Worm (Caenorhabditis elegans) whole organism, L4 larva: ENCODE measurements around the gene fmo-3.
A peak's percentile ranks its signal among the peaks of the same experiment; 100 is the strongest.

Source experiments
- D1046.2 ChIP-seq: fragments of 200-800 bp; sonication (Bioruptor generic); IDR thresholded peaks from 2 replicates; pipeline ENCODE4 v1.3.6; 2022; ENCODE audit warnings: missing genetic modification characterization, missing compliant biosample characterization
- F26F4.8 ChIP-seq: fragments of 200-800 bp; sonication (Bioruptor generic); conservative IDR thresholded peaks from 2 replicates; pipeline ENCODE4 v1.3.6; 2022; ENCODE audit warnings: missing genetic modification characterization, missing compliant biosample characterization
- R02D3.7 ChIP-seq: fragments of 150-350 bp; sonication (generic microtip); optimal IDR thresholded peaks from 3 replicates; lab custom pipeline; 2014; ENCODE audit warnings: missing biosample characterization, missing genetic modification characterization
- T26A8.4 ChIP-seq: fragments of 200-800 bp; sonication (Bioruptor generic); IDR thresholded peaks from 2 replicates; pipeline ENCODE4 v1.3.6; 2022; ENCODE audit warnings: missing genetic modification characterization, missing compliant biosample characterization
- aly-2 ChIP-seq: sonication (generic microtip); optimal IDR thresholded peaks from 2 replicates; lab custom pipeline; 2018; ENCODE audit warnings: missing biosample characterization, missing genetic modification characterization
- ama-1 ChIP-seq: fragments of 150-350 bp; optimal IDR thresholded peaks from 2 replicates; lab custom pipeline; 2014; ENCODE audit warnings: inconsistent platforms, mixed read lengths
- arid-1 ChIP-seq: fragments of 200-800 bp; sonication (Bioruptor generic); conservative IDR thresholded peaks from 2 replicates; pipeline ENCODE4 v1.3.6; 2022; ENCODE audit warnings: missing genetic modification reagents, missing genetic modification characterization, missing compliant biosample characterization
- ceh-20 ChIP-seq: fragments of 200-800 bp; sonication (Bioruptor generic); IDR thresholded peaks from 2 replicates; pipeline ENCODE4 v1.3.6; 2022; ENCODE audit warnings: missing genetic modification reagents, missing genetic modification characterization, missing compliant biosample characterization
- ceh-28 ChIP-seq: fragments of 150-350 bp; optimal IDR thresholded peaks from 2 replicates; lab custom pipeline; 2014; ENCODE audit warnings: missing biosample characterization, missing genetic modification reagents, missing genetic modification characterization
- ceh-32 ChIP-seq: sonication (generic microtip); optimal IDR thresholded peaks from 2 replicates; lab custom pipeline; 2016; ENCODE audit warnings: mild to moderate bottlenecking, missing genetic modification characterization, missing compliant biosample characterization; ENCODE audit not compliant: poor library complexity
- ceh-44 ChIP-seq: fragments of 200-800 bp; sonication (Bioruptor generic); IDR thresholded peaks from 2 replicates; pipeline ENCODE4 v1.3.6; 2022; ENCODE audit warnings: missing genetic modification reagents, missing genetic modification characterization, missing compliant biosample characterization
- ceh-82 ChIP-seq: sonication (generic microtip); optimal IDR thresholded peaks from 2 replicates; lab custom pipeline; 2017; ENCODE audit warnings: missing biosample characterization, missing genetic modification characterization
- ces-1 ChIP-seq: fragments of 150-350 bp; sonication (generic microtip); optimal IDR thresholded peaks from 4 replicates; lab custom pipeline; 2014; ENCODE audit warnings: missing biosample characterization, missing genetic modification reagents, missing genetic modification characterization
- cey-2 ChIP-seq: sonication (generic microtip); optimal IDR thresholded peaks from 3 replicates; lab custom pipeline; 2017; ENCODE audit warnings: missing genetic modification characterization, mild to moderate bottlenecking, missing compliant biosample characterization, antibody characterized with exemption, borderline replicate concordance; ENCODE audit not compliant: insufficient read depth
- daf-16 ChIP-seq, 3 experiments: sonication (generic microtip); optimal IDR thresholded peaks; 2 replicates each; lab custom pipeline; 2016 to 2017; ENCODE audit warnings: missing genetic modification characterization in 3 of 3, missing genetic modification reagents in 3 of 3, mild to moderate bottlenecking in 2 of 3, missing compliant biosample characterization in 2 of 3, missing biosample characterization in 1 of 3, moderate library complexity in 1 of 3
- dmd-8 ChIP-seq: fragments of 200-800 bp; sonication (Bioruptor generic); IDR thresholded peaks from 2 replicates; pipeline ENCODE4 v1.3.6; 2022; ENCODE audit warnings: missing genetic modification characterization, missing compliant biosample characterization
- dmd-9 ChIP-seq: fragments of 200-800 bp; sonication (Bioruptor generic); IDR thresholded peaks from 2 replicates; pipeline ENCODE4 v1.3.6; 2022; ENCODE audit warnings: missing genetic modification reagents, missing genetic modification characterization, missing compliant biosample characterization
- dpl-1 ChIP-seq: fragments of 150-350 bp; optimal IDR thresholded peaks from 2 replicates; lab custom pipeline; 2014; ENCODE audit warnings: missing biosample characterization, missing genetic modification reagents, missing genetic modification characterization
- duxl-1 ChIP-seq: sonication (generic microtip); optimal IDR thresholded peaks from 2 replicates; lab custom pipeline; 2016; ENCODE audit warnings: mild to moderate bottlenecking, missing genetic modification characterization, moderate library complexity, missing compliant biosample characterization; ENCODE audit not compliant: poor library complexity
- egl-43 ChIP-seq: fragments of 200-800 bp; sonication (Bioruptor generic); IDR thresholded peaks from 2 replicates; pipeline ENCODE4 v1.3.6; 2022; ENCODE audit warnings: missing genetic modification reagents, missing genetic modification characterization, missing compliant biosample characterization
- fos-1 ChIP-seq: fragments of 150-350 bp; optimal IDR thresholded peaks from 2 replicates; lab custom pipeline; 2014; ENCODE audit warnings: missing biosample characterization, missing genetic modification characterization
- gei-8 ChIP-seq: fragments of 200-800 bp; sonication (Bioruptor generic); optimal IDR thresholded peaks from 2 replicates; lab custom pipeline; 2018; ENCODE audit warnings: mild to moderate bottlenecking, missing genetic modification characterization, missing compliant biosample characterization
- hlh-30 ChIP-seq: sonication (generic microtip); optimal IDR thresholded peaks from 2 replicates; lab custom pipeline; 2017; ENCODE audit warnings: antibody characterized with exemption, mild to moderate bottlenecking, missing genetic modification characterization, missing compliant biosample characterization; ENCODE audit not compliant: insufficient read depth
- hmg-1.1 ChIP-seq: fragments of 200-800 bp; sonication (Bioruptor generic); IDR thresholded peaks from 2 replicates; pipeline ENCODE4 v1.3.6; 2022; ENCODE audit warnings: missing genetic modification reagents, missing genetic modification characterization, missing compliant biosample characterization
- lim-7 ChIP-seq: fragments of 200-800 bp; sonication (Bioruptor generic); IDR thresholded peaks from 2 replicates; pipeline ENCODE4 v1.3.6; 2022; ENCODE audit warnings: missing genetic modification characterization, missing compliant biosample characterization
- lin-1 ChIP-seq: fragments of 200-800 bp; sonication (Bioruptor generic); IDR thresholded peaks from 2 replicates; pipeline ENCODE4 v1.3.6; 2022; ENCODE audit warnings: missing genetic modification reagents, missing genetic modification characterization, missing compliant biosample characterization
- lin-15B ChIP-seq: fragments of 150-350 bp; sonication (generic microtip); optimal IDR thresholded peaks from 3 replicates; lab custom pipeline; 2014; ENCODE audit warnings: missing biosample characterization, missing genetic modification characterization
- lsy-2 ChIP-seq, 2 experiments: fragments of 150-350 bp in 1 of 2; sonication (generic microtip) in 1 of 2; optimal IDR thresholded peaks; 2 replicates each; lab custom pipeline; 2014 to 2017; ENCODE audit warnings: missing biosample characterization in 2 of 2, missing genetic modification characterization in 2 of 2
- madf-9 ChIP-seq: fragments of 200-800 bp; sonication (Bioruptor generic); conservative IDR thresholded peaks from 2 replicates; pipeline ENCODE4 v1.3.6; 2022; ENCODE audit warnings: missing genetic modification reagents, missing genetic modification characterization, missing compliant biosample characterization
- mep-1 ChIP-seq: fragments of 150-350 bp; sonication (generic microtip); optimal IDR thresholded peaks from 3 replicates; lab custom pipeline; 2014; ENCODE audit warnings: missing biosample characterization, missing genetic modification characterization
- mxl-2 ChIP-seq: fragments of 200-800 bp; sonication (Bioruptor generic); conservative IDR thresholded peaks from 2 replicates; pipeline ENCODE4 v1.3.6; 2022; ENCODE audit warnings: missing genetic modification reagents, missing genetic modification characterization, missing compliant biosample characterization
- mxl-3 ChIP-seq: fragments of 200-800 bp; sonication (Bioruptor generic); optimal IDR thresholded peaks from 2 replicates; lab custom pipeline; 2018; ENCODE audit warnings: mild to moderate bottlenecking, missing genetic modification characterization, missing compliant biosample characterization
- nhr-111 ChIP-seq: fragments of 200-800 bp; sonication (Bioruptor generic); optimal IDR thresholded peaks from 2 replicates; lab custom pipeline; 2018; ENCODE audit warnings: mild to moderate bottlenecking, missing genetic modification characterization, missing compliant biosample characterization
- nhr-25 ChIP-seq: sonication (generic microtip); optimal IDR thresholded peaks from 2 replicates; lab custom pipeline; 2017; ENCODE audit warnings: missing genetic modification characterization, mild to moderate bottlenecking, missing compliant biosample characterization, antibody characterized with exemption, moderate library complexity, borderline replicate concordance; ENCODE audit not compliant: insufficient read depth
- nhr-28 ChIP-seq: fragments of 150-350 bp; optimal IDR thresholded peaks from 2 replicates; lab custom pipeline; 2014; ENCODE audit warnings: missing biosample characterization, missing genetic modification characterization
- nhr-48 ChIP-seq: sonication (generic microtip); optimal IDR thresholded peaks from 2 replicates; lab custom pipeline; 2016; ENCODE audit warnings: mild to moderate bottlenecking, missing genetic modification characterization, missing compliant biosample characterization
- nhr-6 ChIP-seq: fragments of 150-350 bp; optimal IDR thresholded peaks from 2 replicates; lab custom pipeline; 2014; ENCODE audit warnings: missing biosample characterization, missing genetic modification characterization
- nhr-77 ChIP-seq: fragments of 150-350 bp; optimal IDR thresholded peaks from 2 replicates; lab custom pipeline; 2014; ENCODE audit warnings: missing biosample characterization, missing genetic modification characterization
- set-16 ChIP-seq: fragments of 200-800 bp; sonication (Bioruptor generic); IDR thresholded peaks from 2 replicates; pipeline ENCODE4 v1.3.6; 2022; ENCODE audit warnings: missing genetic modification reagents, missing genetic modification characterization, missing compliant biosample characterization
- skn-1 ChIP-seq: fragments of 150-350 bp; optimal IDR thresholded peaks from 2 replicates; lab custom pipeline; 2014; ENCODE audit warnings: missing biosample characterization, missing genetic modification characterization
- snpc-1.2 ChIP-seq: fragments of 200-800 bp; sonication (Bioruptor generic); IDR thresholded peaks from 2 replicates; pipeline ENCODE4 v1.3.6; 2022; ENCODE audit warnings: missing genetic modification reagents, missing genetic modification characterization, missing compliant biosample characterization
- spr-3 ChIP-seq: fragments of 200-800 bp; sonication (Bioruptor generic); optimal IDR thresholded peaks from 2 replicates; lab custom pipeline; 2018; ENCODE audit warnings: mild to moderate bottlenecking, missing genetic modification characterization, missing compliant biosample characterization
- unc-130 ChIP-seq: sonication (generic microtip); optimal IDR thresholded peaks from 2 replicates; lab custom pipeline; 2016; ENCODE audit warnings: missing genetic modification reagents, missing genetic modification characterization, missing compliant biosample characterization
- unc-62 ChIP-seq, 3 experiments: fragments of 150-350 bp in 1 of 3; sonication (generic microtip); optimal IDR thresholded peaks in 2 of 3; peaks in 1 of 3; 1 replicate in 1 of 3; 2 replicates in 2 of 3; lab custom pipeline; 2014 to 2017; ENCODE audit warnings: missing biosample characterization in 3 of 3, missing genetic modification characterization in 3 of 3, missing genetic modification reagents in 3 of 3, missing genotype in 1 of 3
- zag-1 ChIP-seq: fragments of 150-350 bp; optimal IDR thresholded peaks from 2 replicates; lab custom pipeline; 2014; ENCODE audit warnings: missing biosample characterization, missing genetic modification characterization
- zfp-3 ChIP-seq: fragments of 200-800 bp; sonication (Bioruptor generic); conservative IDR thresholded peaks from 2 replicates; pipeline ENCODE4 v1.3.6; 2022; ENCODE audit warnings: missing genetic modification reagents, missing genetic modification characterization, missing compliant biosample characterization

fmo-3 gene

DNA sequence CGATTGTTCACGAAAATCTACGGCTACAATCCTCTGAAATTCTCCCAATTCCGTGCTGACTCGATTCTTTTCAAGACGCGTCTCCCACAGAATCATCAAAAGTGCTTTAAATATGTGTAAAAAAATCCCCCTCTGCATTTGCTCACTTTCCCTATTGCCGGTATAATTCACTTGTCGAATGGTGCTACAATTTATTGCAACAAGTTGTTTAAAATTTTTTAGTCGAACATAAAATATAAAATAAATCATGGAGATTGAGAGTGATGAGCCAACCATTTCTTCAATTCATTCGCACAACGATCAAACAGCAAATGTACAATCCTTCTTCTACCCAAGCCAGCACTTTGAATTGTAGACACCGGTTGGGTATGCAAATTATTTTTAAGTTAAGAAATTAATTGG lies 51.9 kb downstream of the fmo-3 start (continued):
- TF ChIP-seq nhr-28 (tag; lab: Kevin White, UChicago) (no peak), ceh-32 (tag; lab: Kevin White, UChicago) (no peak), F26F4.8 (GFP tag; lab: Robert Waterston, UW) (0 out of 2 replicates have a peak, but pooled peaks have one; percentile 20), nhr-111 (GFP tag; lab: Kevin White, UChicago) (no peak), mxl-3 (no peak), unc-130 (peak; percentile 78), daf-16 (GFP tag; optimal IDR thresholded peaks at IDR 0.05; lab: Kevin White, UChicago) (peak in 1 of 2 experiments; percentile 12), daf-16 (tag; optimal IDR thresholded peaks at IDR 0.05; lab: Kevin White, UChicago) (no peak), ceh-20 (no peak), ceh-28 (no peak), mxl-2 (GFP tag; lab: Robert Waterston, UW) (no peak), ceh-44 (GFP tag; lab: Robert Waterston, UW) (no peak), hlh-30 (no peak), nhr-6 (tag; lab: Kevin White, UChicago) (no peak), egl-43 (GFP tag; lab: Robert Waterston, UW) (peak; percentile 39; the same call in 1 of the 2 replicates), madf-9 (GFP tag; lab: Robert Waterston, UW) (no peak), ces-1 (no peak), duxl-1 (tag; lab: Kevin White, UChicago) (no peak), R02D3.7 (tag; lab: Kevin White, UChicago) (no peak), cey-2 (tag; lab: Kevin White, UChicago) (no peak), lin-1 (peak; percentile 69; the same call in 1 of the 2 replicates), T26A8.4 (GFP tag; lab: Robert Waterston, UW) (0 out of 2 replicates have a peak, but pooled peaks have one; percentile 52), D1046.2 (GFP tag; lab: Robert Waterston, UW) (no peak), hmg-1.1 (GFP tag; lab: Robert Waterston, UW) (no peak), gei-8 (GFP tag; lab: Kevin White, UChicago) (peak; percentile 56), dmd-8 (GFP tag; lab: Robert Waterston, UW) (no peak), nhr-77 (no peak), unc-62 (GFP tag; optimal IDR thresholded peaks at IDR 0.05 in 1 of 2; lab: Kevin White, UChicago) (no peak), unc-62 (tag; optimal IDR thresholded peaks at IDR 0.05; lab: Kevin White, UChicago) (no peak), lsy-2 (tag; optimal IDR thresholded peaks at IDR 0.05; lab: Kevin White, UChicago) (no peak), lim-7 (GFP tag; lab: Robert Waterston, UW) (peak; percentile 59; the same call in 1 of the 2 replicates), ceh-82 (tag; lab: Kevin White, UChicago) (no peak), ama-1 (no peak), zag-1 (tag; lab: Kevin White, UChicago) (no peak), skn-1 (tag; lab: Kevin White, UChicago) (no peak)
- TF ChIP-seq, all 104 proteins: peak for 22

DNA sequence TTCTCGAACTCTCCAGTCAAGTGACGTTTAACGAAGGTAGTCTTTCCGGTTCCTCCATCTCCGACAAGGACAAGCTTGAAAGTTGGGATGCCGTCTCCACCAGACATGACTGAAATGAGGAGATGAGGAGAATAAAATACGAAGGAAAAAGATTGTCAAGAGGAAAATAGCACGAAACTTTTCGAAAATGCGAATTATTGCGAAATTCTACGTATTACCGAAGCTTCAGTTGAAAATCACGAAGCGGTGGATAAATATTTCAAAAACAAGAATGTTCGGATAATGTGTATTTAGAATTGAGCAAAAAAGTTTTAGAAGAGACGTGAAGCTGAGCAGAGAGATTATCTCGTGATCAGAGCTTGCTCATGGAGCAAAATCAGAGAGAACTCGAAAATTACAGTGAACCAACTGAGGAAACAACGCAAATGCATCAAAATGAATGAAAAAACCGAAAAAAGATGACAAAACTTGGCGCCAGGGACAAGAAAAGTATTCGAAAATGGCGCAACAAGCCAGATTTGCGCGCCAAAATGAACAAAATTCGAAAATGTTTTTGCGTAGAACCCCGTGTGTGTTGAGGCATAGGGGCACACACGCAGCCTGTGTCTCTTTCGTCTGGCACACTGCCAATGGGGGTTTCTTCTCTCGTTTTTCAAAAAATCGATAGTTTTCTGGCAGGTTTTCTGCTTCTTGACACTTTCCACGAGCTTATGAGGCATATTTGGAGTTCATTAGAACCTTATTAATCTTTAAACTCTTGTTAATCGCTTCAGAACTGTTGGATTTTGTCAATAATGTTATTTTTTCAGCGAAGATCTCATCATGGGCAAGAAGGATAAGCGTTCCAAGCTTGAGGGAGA lies 53.4 kb downstream of the fmo-3 start, which contains the start of the genes ran-1 and dkc-1:
Gene ran-1, minus strand, starts transcription at position 109 of the 860 bp plus-strand sequence.
Gene dkc-1, plus strand, starts transcription at position 810 of the 860 bp plus-strand sequence.
- TF ChIP-seq lin-15B (no peak), arid-1 (GFP tag; lab: Robert Waterston, UW) (peak; percentile 39; the same call in 1 of the 2 replicates), hlh-30 (peak; percentile 66), dmd-9 (GFP tag; lab: Robert Waterston, UW) (peak; percentile 59; the same call in 1 of the 2 replicates), madf-9 (GFP tag; lab: Robert Waterston, UW) (0 out of 2 replicates have a peak, but pooled peaks have one; percentile 19), nhr-48 (tag; lab: Kevin White, UChicago) (peak; percentile 12), aly-2 (no peak), dpl-1 (GFP tag; lab: Kevin White, UChicago) (peak; percentile 87), spr-3 (GFP tag; lab: Kevin White, UChicago) (no peak), hmg-1.1 (GFP tag; lab: Robert Waterston, UW) (peak; percentile 79), fos-1 (tag; lab: Kevin White, UChicago) (no peak), mep-1 (tag; lab: Kevin White, UChicago) (peak; percentile 79), mxl-3 (peak; percentile 9), nhr-25 (peak; percentile 13), nhr-111 (GFP tag; lab: Kevin White, UChicago) (no peak), set-16 (GFP tag; lab: Robert Waterston, UW) (no peak), nhr-77 (no peak), snpc-1.2 (GFP tag; lab: Robert Waterston, UW) (no peak), R02D3.7 (tag; lab: Kevin White, UChicago) (no peak), zfp-3 (no peak)
